Worm (Caenorhabditis elegans) whole organism, late embryonic: ENCODE measurements around the gene H03G16.6.

Experiments
- C38D4.7 ChIP-seq: fragments of 200-800 bp; sonication (Bioruptor generic); optimal IDR thresholded peaks from 2 replicates; lab custom pipeline; 2018; ENCODE audit warnings: mild to moderate bottlenecking, missing genetic modification characterization, moderate library complexity, missing compliant biosample characterization
- F13H6.1 ChIP-seq: sonication (generic microtip); optimal IDR thresholded peaks from 2 replicates; lab custom pipeline; 2016; ENCODE audit warnings: missing genetic modification characterization, missing compliant biosample characterization
- K02D7.2 ChIP-seq: sonication (generic microtip); optimal IDR thresholded peaks from 2 replicates; lab custom pipeline; 2017; ENCODE audit warnings: mild to moderate bottlenecking, missing genetic modification characterization, missing compliant biosample characterization
- K09A11.1 ChIP-seq: sonication (generic microtip); optimal IDR thresholded peaks from 2 replicates; lab custom pipeline; 2017; ENCODE audit warnings: antibody characterized with exemption, mild to moderate bottlenecking, missing genetic modification characterization, missing compliant biosample characterization; ENCODE audit not compliant: insufficient read depth
- Y22D7AL.16 ChIP-seq: sonication (generic microtip); optimal IDR thresholded peaks from 2 replicates; lab custom pipeline; 2016; ENCODE audit warnings: missing genetic modification characterization, missing compliant biosample characterization
- ahr-1 ChIP-seq: sonication (generic microtip); optimal IDR thresholded peaks from 2 replicates; lab custom pipeline; 2016; ENCODE audit warnings: missing genetic modification characterization, missing compliant biosample characterization
- ceh-14 ChIP-seq: sonication (generic microtip); optimal IDR thresholded peaks from 2 replicates; lab custom pipeline; 2016; ENCODE audit warnings: missing genotype, missing genetic modification characterization, missing compliant biosample characterization
- ceh-18 ChIP-seq: sonication (generic microtip); optimal IDR thresholded peaks from 2 replicates; lab custom pipeline; 2016; ENCODE audit warnings: missing genetic modification characterization, missing compliant biosample characterization
- ceh-22 ChIP-seq: sonication (generic microtip); optimal IDR thresholded peaks from 2 replicates; lab custom pipeline; 2017; ENCODE audit warnings: missing biosample characterization, missing genetic modification characterization
- ceh-30 ChIP-seq: fragments of 150-350 bp; optimal IDR thresholded peaks from 2 replicates; lab custom pipeline; 2014; ENCODE audit warnings: missing biosample characterization, missing genetic modification characterization
- ceh-48 ChIP-seq: sonication (generic microtip); optimal IDR thresholded peaks from 2 replicates; lab custom pipeline; 2016; ENCODE audit warnings: missing genetic modification characterization, inconsistent platforms, missing compliant biosample characterization
- ceh-9 ChIP-seq: sonication (generic microtip); optimal IDR thresholded peaks from 2 replicates; lab custom pipeline; 2016; ENCODE audit warnings: mild to moderate bottlenecking, missing genetic modification characterization, inconsistent platforms, missing compliant biosample characterization
- che-1 ChIP-seq: sonication (generic microtip); optimal IDR thresholded peaks from 2 replicates; lab custom pipeline; 2016; ENCODE audit warnings: mild to moderate bottlenecking, missing genetic modification characterization, missing compliant biosample characterization
- elt-4 ChIP-seq: sonication (generic microtip); optimal IDR thresholded peaks from 2 replicates; lab custom pipeline; 2016; ENCODE audit warnings: missing genetic modification characterization, missing compliant biosample characterization
- ets-4 ChIP-seq: sonication (generic microtip); optimal IDR thresholded peaks from 2 replicates; lab custom pipeline; 2016; ENCODE audit warnings: missing genetic modification characterization, missing compliant biosample characterization
- eyg-1 ChIP-seq: sonication (generic microtip); optimal IDR thresholded peaks from 2 replicates; lab custom pipeline; 2016; ENCODE audit warnings: missing genotype, missing genetic modification characterization, missing compliant biosample characterization
- fax-1 ChIP-seq: sonication (generic microtip); optimal IDR thresholded peaks from 2 replicates; lab custom pipeline; 2016; ENCODE audit warnings: missing genotype, missing genetic modification characterization, missing compliant biosample characterization
- fkh-6 ChIP-seq: sonication (generic microtip); optimal IDR thresholded peaks from 2 replicates; lab custom pipeline; 2016; ENCODE audit warnings: missing genetic modification characterization, missing compliant biosample characterization
- hlh-13 ChIP-seq: fragments of 200-800 bp; sonication (Bioruptor generic); optimal IDR thresholded peaks from 2 replicates; lab custom pipeline; 2018; ENCODE audit warnings: mild to moderate bottlenecking, missing genetic modification characterization, missing compliant biosample characterization
- hlh-15 ChIP-seq: sonication (generic microtip); optimal IDR thresholded peaks from 2 replicates; lab custom pipeline; 2016; ENCODE audit warnings: missing genetic modification characterization, missing compliant biosample characterization
- hlh-30 ChIP-seq: sonication (generic microtip); optimal IDR thresholded peaks from 2 replicates; lab custom pipeline; 2017; ENCODE audit warnings: antibody characterized with exemption, missing genetic modification characterization, missing compliant biosample characterization; ENCODE audit not compliant: insufficient read depth
- hlh-6 ChIP-seq: sonication (generic microtip); optimal IDR thresholded peaks from 2 replicates; lab custom pipeline; 2016; ENCODE audit warnings: missing genotype, missing genetic modification characterization, missing compliant biosample characterization
- lim-6 ChIP-seq: sonication (generic microtip); optimal IDR thresholded peaks from 2 replicates; lab custom pipeline; 2016; ENCODE audit warnings: missing genetic modification characterization, missing compliant biosample characterization
- nfya-1 ChIP-seq: sonication (generic microtip); optimal IDR thresholded peaks from 2 replicates; lab custom pipeline; 2017; ENCODE audit warnings: missing genetic modification characterization, mild to moderate bottlenecking, missing compliant biosample characterization, antibody characterized with exemption, moderate library complexity
- odd-2 ChIP-seq: sonication (generic microtip); optimal IDR thresholded peaks from 2 replicates; lab custom pipeline; 2017; ENCODE audit warnings: antibody characterized with exemption, mild to moderate bottlenecking, missing genetic modification characterization, missing compliant biosample characterization
- pag-3 ChIP-seq: sonication (generic microtip); optimal IDR thresholded peaks from 2 replicates; lab custom pipeline; 2016; ENCODE audit warnings: missing compliant biosample characterization, missing genetic modification characterization, borderline replicate concordance
- pax-1 ChIP-seq: fragments of 150-350 bp; optimal IDR thresholded peaks from 2 replicates; lab custom pipeline; 2014; ENCODE audit warnings: missing biosample characterization, missing genetic modification characterization
- pha-2 ChIP-seq: sonication (generic microtip); optimal IDR thresholded peaks from 2 replicates; lab custom pipeline; 2017; ENCODE audit warnings: mild to moderate bottlenecking, missing genetic modification characterization, missing compliant biosample characterization
- pha-4 ChIP-seq: fragments of 150-350 bp; optimal IDR thresholded peaks from 2 replicates; lab custom pipeline; 2018; ENCODE audit warnings: missing biosample characterization, missing genetic modification reagents, missing genetic modification characterization
- pqm-1 ChIP-seq: sonication (generic microtip); optimal IDR thresholded peaks from 2 replicates; lab custom pipeline; 2016; ENCODE audit warnings: missing genetic modification characterization, missing compliant biosample characterization
- pros-1 ChIP-seq: fragments of 150-350 bp; optimal IDR thresholded peaks from 2 replicates; lab custom pipeline; 2014; ENCODE audit warnings: missing biosample characterization, missing genetic modification reagents, missing genetic modification characterization
- sdc-2 ChIP-seq: sonication (generic microtip); optimal IDR thresholded peaks from 2 replicates; lab custom pipeline; 2016; ENCODE audit warnings: missing genotype, missing genetic modification characterization, missing compliant biosample characterization
- sox-2 ChIP-seq: fragments of 200-800 bp; sonication (Bioruptor generic); IDR thresholded peaks from 2 replicates; pipeline ENCODE4 v1.3.6; 2022; ENCODE audit warnings: missing genetic modification reagents, missing genetic modification characterization, missing compliant biosample characterization
- ttx-3 ChIP-seq: sonication (generic microtip); optimal IDR thresholded peaks from 2 replicates; lab custom pipeline; 2016; ENCODE audit warnings: missing genetic modification reagents, missing genetic modification characterization, missing compliant biosample characterization
- unc-3 ChIP-seq, 2 experiments: fragments of 200-800 bp in 1 of 2; sonication (Bioruptor generic) in 1 of 2; sonication (generic microtip) in 1 of 2; conservative IDR thresholded peaks in 1 of 2; optimal IDR thresholded peaks in 1 of 2; 2 replicates each; pipeline versions ENCODE4 v1.3.6 to Lab custom; 2016 to 2022; ENCODE audit warnings: missing compliant biosample characterization in 2 of 2, missing genetic modification characterization in 2 of 2, missing genetic modification reagents in 1 of 2
- unc-42 ChIP-seq: sonication (generic microtip); optimal IDR thresholded peaks from 2 replicates; lab custom pipeline; 2016; ENCODE audit warnings: missing genotype, missing genetic modification characterization, missing compliant biosample characterization
- unc-55 ChIP-seq: sonication (generic microtip); optimal IDR thresholded peaks from 2 replicates; lab custom pipeline; 2017; ENCODE audit warnings: missing biosample characterization, missing genetic modification reagents, missing genetic modification characterization
- unc-86 ChIP-seq: sonication (generic microtip); optimal IDR thresholded peaks from 2 replicates; lab custom pipeline; 2016; ENCODE audit warnings: missing genetic modification characterization, missing compliant biosample characterization
- zip-5 ChIP-seq: sonication (generic microtip); optimal IDR thresholded peaks from 2 replicates; lab custom pipeline; 2016; ENCODE audit warnings: missing genetic modification characterization, missing compliant biosample characterization
- ztf-16 ChIP-seq: sonication (generic microtip); optimal IDR thresholded peaks from 2 replicates; lab custom pipeline; 2017; ENCODE audit warnings: missing genetic modification characterization, missing compliant biosample characterization

H03G16.6 gene

ce11 chrX:15040552-15041080, 11.9 kb upstream of the H03G16.6 start, which contains the start of gene C18B12.4 (continued):
- TF ChIP-seq ceh-22 (tag; lab: Kevin White, UChicago) (no peak), ceh-9 (tag; lab: Kevin White, UChicago) (no peak), K09A11.1 (tag; lab: Kevin White, UChicago) (no peak), pqm-1 (no peak), unc-55 (GFP tag; lab: Kevin White, UChicago) (peak; percentile 80), F13H6.1 (tag; lab: Kevin White, UChicago) (peak; percentile 30), sdc-2 (tag; lab: Kevin White, UChicago) (peak; percentile 88), unc-42 (no peak), Y22D7AL.16 (tag; lab: Kevin White, UChicago) (no peak), ahr-1 (tag; lab: Kevin White, UChicago) (no peak), hlh-6 (tag; lab: Kevin White, UChicago) (no peak), hlh-30 (tag; lab: Kevin White, UChicago) (peak; percentile 99), ztf-16 (tag; lab: Kevin White, UChicago) (peak; percentile 9), elt-4 (tag; lab: Kevin White, UChicago) (no peak), pag-3 (tag; lab: Kevin White, UChicago) (no peak), pha-2 (tag; lab: Kevin White, UChicago) (no peak), nfya-1 (tag; lab: Kevin White, UChicago) (peak; percentile 72), zip-5 (tag; lab: Kevin White, UChicago) (no peak), odd-2 (tag; lab: Kevin White, UChicago) (no peak), unc-86 (tag; lab: Kevin White, UChicago) (no peak), pros-1 (tag; lab: Kevin White, UChicago) (peak; percentile 71), lim-6 (tag; lab: Kevin White, UChicago) (peak; percentile 8), ceh-30 (tag; lab: Kevin White, UChicago) (peak; percentile 61), hlh-13 (GFP tag; lab: Kevin White, UChicago) (no peak), eyg-1 (tag; lab: Kevin White, UChicago) (peak; percentile 19), ttx-3 (tag; lab: Kevin White, UChicago) (no peak), unc-3 (GFP tag; conservative IDR thresholded peaks at IDR 0.05; lab: Robert Waterston, UW) (no peak), unc-3 (tag; optimal IDR thresholded peaks at IDR 0.05; lab: Kevin White, UChicago) (no peak), che-1 (tag; lab: Kevin White, UChicago) (no peak), ets-4 (tag; lab: Kevin White, UChicago) (peak; percentile 36), K02D7.2 (tag; lab: Kevin White, UChicago) (no peak), pax-1 (tag; lab: Kevin White, UChicago) (no peak), fax-1 (no peak), hlh-15 (tag; lab: Kevin White, UChicago) (no peak), ceh-48 (tag; lab: Kevin White, UChicago) (peak; percentile 50)

- TF ChIP-seq pqm-1 (no peak), pha-4 (no peak), Y22D7AL.16 (tag; lab: Kevin White, UChicago) (no peak), ceh-30 (tag; lab: Kevin White, UChicago) (no peak), ceh-14 (tag; lab: Kevin White, UChicago) (no peak), unc-42 (peak; percentile 83), fkh-6 (tag; lab: Kevin White, UChicago) (no peak), ceh-18 (tag; lab: Kevin White, UChicago) (no peak)
These were observed 11.1 kb upstream of the H03G16.6 start for ce11 chrX:15041340-15041739.

- no peak for TF ChIP-seq pqm-1
- TF ChIP-seq sox-2 (GFP tag; lab: Robert Waterston, UW), result no peak
- TF ChIP-seq hlh-15 (tag; lab: Kevin White, UChicago), result no peak
- no peak for TF ChIP-seq pax-1 (tag; lab: Kevin White, UChicago)
- TF ChIP-seq C38D4.7 (GFP tag; lab: Kevin White, UChicago), result no peak
These were observed 9.9 kb upstream of the H03G16.6 start for ce11 chrX:15042549-15042948.
